Worm (Caenorhabditis elegans) whole organism, late embryonic: Measurements from ENCODE around the gene ins-3.
"Not testable (repeated sequence)": the region's sequence is repeated elsewhere in the genome, so short reads cannot be mapped to it uniquely, and the experiment has no call there.

Source experiments
- C08G9.2 ChIP-seq: sonication (generic microtip); optimal IDR thresholded peaks from 2 replicates; lab custom pipeline; 2016; ENCODE audit warnings: mild to moderate bottlenecking, missing genetic modification characterization, moderate library complexity, missing compliant biosample characterization
- C38D4.7 ChIP-seq: fragments of 200-800 bp; sonication (Bioruptor generic); optimal IDR thresholded peaks from 2 replicates; lab custom pipeline; 2018; ENCODE audit warnings: mild to moderate bottlenecking, missing genetic modification characterization, moderate library complexity, missing compliant biosample characterization
- K09A11.1 ChIP-seq: sonication (generic microtip); optimal IDR thresholded peaks from 2 replicates; lab custom pipeline; 2017; ENCODE audit warnings: antibody characterized with exemption, mild to moderate bottlenecking, missing genetic modification characterization, missing compliant biosample characterization; ENCODE audit not compliant: insufficient read depth
- ceh-19 ChIP-seq: fragments of 200-800 bp; sonication (Bioruptor generic); optimal IDR thresholded peaks from 2 replicates; lab custom pipeline; 2018; ENCODE audit warnings: mild to moderate bottlenecking, missing genetic modification characterization, missing compliant biosample characterization
- ceh-22 ChIP-seq: sonication (generic microtip); optimal IDR thresholded peaks from 2 replicates; lab custom pipeline; 2017; ENCODE audit warnings: missing biosample characterization, missing genetic modification characterization
- ceh-30 ChIP-seq: fragments of 150-350 bp; optimal IDR thresholded peaks from 2 replicates; lab custom pipeline; 2014; ENCODE audit warnings: missing biosample characterization, missing genetic modification characterization
- ceh-34 ChIP-seq: sonication (generic microtip); optimal IDR thresholded peaks from 2 replicates; lab custom pipeline; 2016; ENCODE audit warnings: mild to moderate bottlenecking, missing genetic modification characterization, missing compliant biosample characterization
- che-1 ChIP-seq: sonication (generic microtip); optimal IDR thresholded peaks from 2 replicates; lab custom pipeline; 2016; ENCODE audit warnings: mild to moderate bottlenecking, missing genetic modification characterization, missing compliant biosample characterization
- dve-1 ChIP-seq: sonication (generic microtip); optimal IDR thresholded peaks from 2 replicates; lab custom pipeline; 2017; ENCODE audit warnings: antibody characterized with exemption, mild to moderate bottlenecking, missing genetic modification characterization, missing compliant biosample characterization
- fax-1 ChIP-seq: sonication (generic microtip); optimal IDR thresholded peaks from 2 replicates; lab custom pipeline; 2016; ENCODE audit warnings: missing genotype, missing genetic modification characterization, missing compliant biosample characterization
- hlh-15 ChIP-seq: sonication (generic microtip); optimal IDR thresholded peaks from 2 replicates; lab custom pipeline; 2016; ENCODE audit warnings: missing genetic modification characterization, missing compliant biosample characterization
- hlh-30 ChIP-seq: sonication (generic microtip); optimal IDR thresholded peaks from 2 replicates; lab custom pipeline; 2017; ENCODE audit warnings: antibody characterized with exemption, missing genetic modification characterization, missing compliant biosample characterization; ENCODE audit not compliant: insufficient read depth
- hlh-8 ChIP-seq: sonication (generic microtip); optimal IDR thresholded peaks from 2 replicates; lab custom pipeline; 2016; ENCODE audit warnings: missing genotype, missing genetic modification characterization, missing compliant biosample characterization
- lin-11 ChIP-seq: fragments of 200-800 bp; sonication (Bioruptor generic); optimal IDR thresholded peaks from 2 replicates; lab custom pipeline; 2018; ENCODE audit warnings: mild to moderate bottlenecking, missing genetic modification characterization, missing compliant biosample characterization
- madf-2 ChIP-seq: sonication (generic microtip); optimal IDR thresholded peaks from 2 replicates; lab custom pipeline; 2017; ENCODE audit warnings: missing genetic modification characterization, missing compliant biosample characterization
- nfya-1 ChIP-seq: sonication (generic microtip); optimal IDR thresholded peaks from 2 replicates; lab custom pipeline; 2017; ENCODE audit warnings: missing genetic modification characterization, mild to moderate bottlenecking, missing compliant biosample characterization, antibody characterized with exemption, moderate library complexity
- nhr-232 ChIP-seq: sonication (generic microtip); optimal IDR thresholded peaks from 2 replicates; lab custom pipeline; 2016; ENCODE audit warnings: missing genetic modification characterization, missing compliant biosample characterization
- npax-4 ChIP-seq: sonication (generic microtip); optimal IDR thresholded peaks from 2 replicates; lab custom pipeline; 2016; ENCODE audit warnings: missing genetic modification characterization, missing compliant biosample characterization
- odd-2 ChIP-seq: sonication (generic microtip); optimal IDR thresholded peaks from 2 replicates; lab custom pipeline; 2017; ENCODE audit warnings: antibody characterized with exemption, mild to moderate bottlenecking, missing genetic modification characterization, missing compliant biosample characterization
- pag-3 ChIP-seq: sonication (generic microtip); optimal IDR thresholded peaks from 2 replicates; lab custom pipeline; 2016; ENCODE audit warnings: missing compliant biosample characterization, missing genetic modification characterization, borderline replicate concordance
- pax-1 ChIP-seq: fragments of 150-350 bp; optimal IDR thresholded peaks from 2 replicates; lab custom pipeline; 2014; ENCODE audit warnings: missing biosample characterization, missing genetic modification characterization
- pqm-1 ChIP-seq: sonication (generic microtip); optimal IDR thresholded peaks from 2 replicates; lab custom pipeline; 2016; ENCODE audit warnings: missing genetic modification characterization, missing compliant biosample characterization
- ref-2 ChIP-seq: sonication (generic microtip); optimal IDR thresholded peaks from 2 replicates; lab custom pipeline; 2016; ENCODE audit warnings: missing genetic modification characterization, missing compliant biosample characterization
- sdc-2 ChIP-seq: sonication (generic microtip); optimal IDR thresholded peaks from 2 replicates; lab custom pipeline; 2016; ENCODE audit warnings: missing genotype, missing genetic modification characterization, missing compliant biosample characterization
- sox-2 ChIP-seq: fragments of 200-800 bp; sonication (Bioruptor generic); IDR thresholded peaks from 2 replicates; pipeline ENCODE4 v1.3.6; 2022; ENCODE audit warnings: missing genetic modification reagents, missing genetic modification characterization, missing compliant biosample characterization
- tbx-2 ChIP-seq: sonication (generic microtip); optimal IDR thresholded peaks from 2 replicates; lab custom pipeline; 2016; ENCODE audit warnings: missing genetic modification characterization, missing compliant biosample characterization
- tbx-7 ChIP-seq: sonication (generic microtip); optimal IDR thresholded peaks from 2 replicates; lab custom pipeline; 2016; ENCODE audit warnings: missing genotype, missing genetic modification characterization, missing compliant biosample characterization
- ttx-3 ChIP-seq: sonication (generic microtip); optimal IDR thresholded peaks from 2 replicates; lab custom pipeline; 2016; ENCODE audit warnings: missing genetic modification reagents, missing genetic modification characterization, missing compliant biosample characterization
- unc-3 ChIP-seq, 2 experiments: fragments of 200-800 bp in 1 of 2; sonication (Bioruptor generic) in 1 of 2; sonication (generic microtip) in 1 of 2; conservative IDR thresholded peaks in 1 of 2; optimal IDR thresholded peaks in 1 of 2; 2 replicates each; pipeline versions ENCODE4 v1.3.6 to Lab custom; 2016 to 2022; ENCODE audit warnings: missing compliant biosample characterization in 2 of 2, missing genetic modification characterization in 2 of 2, missing genetic modification reagents in 1 of 2
- unc-55 ChIP-seq: sonication (generic microtip); optimal IDR thresholded peaks from 2 replicates; lab custom pipeline; 2017; ENCODE audit warnings: missing biosample characterization, missing genetic modification reagents, missing genetic modification characterization
- ztf-16 ChIP-seq: sonication (generic microtip); optimal IDR thresholded peaks from 2 replicates; lab custom pipeline; 2017; ENCODE audit warnings: missing genetic modification characterization, missing compliant biosample characterization

ins-3 gene

ce11 chrII:6016410-6016809, 25.8 kb upstream of the ins-3 start, which contains the start of gene ZK84.5:
ZK84.5 (minus strand) TSS chrII:6016510.
- TF ChIP-seq madf-2 (tag; lab: Kevin White, UChicago) (no peak), che-1 (tag; lab: Kevin White, UChicago) (no peak), pqm-1 (tag; lab: Kevin White, UChicago) (no peak), sox-2 (GFP tag; lab: Robert Waterston, UW) (no peak), ttx-3 (tag; lab: Kevin White, UChicago) (no peak), pax-1 (tag; lab: Kevin White, UChicago) (no peak), C08G9.2 (tag; lab: Kevin White, UChicago) (no peak), K09A11.1 (tag; lab: Kevin White, UChicago) (no peak)
- TF ChIP-seq, all 69 proteins: peak for 0

- not testable (repeated sequence) for TF ChIP-seq ref-2 (tag; lab: Kevin White, UChicago); madf-2 (tag; lab: Kevin White, UChicago); ceh-19 (GFP tag; lab: Kevin White, UChicago)
Observed at ce11 chrII:6014057-6014456, 23.5 kb upstream of the ins-3 start, which contains the start of gene ZK84.2. ZK84.2 (plus strand) TSS chrII:6014357.

ce11 chrII:6010544-6010943, 20.0 kb upstream of the ins-3 start, which contains the start of gene ins-20:
ins-20 (plus strand) TSS chrII:6010844.
- TF ChIP-seq ceh-30 (no peak), nhr-232 (tag; lab: Kevin White, UChicago) (no peak), ceh-22 (tag; lab: Kevin White, UChicago) (no peak), nfya-1 (no peak), sdc-2 (tag; lab: Kevin White, UChicago) (no peak), pag-3 (tag; lab: Kevin White, UChicago) (no peak), tbx-7 (tag; lab: Kevin White, UChicago) (no peak), dve-1 (tag; lab: Kevin White, UChicago) (no peak), unc-3 (GFP tag; conservative IDR thresholded peaks at IDR 0.05; lab: Robert Waterston, UW) (no peak), unc-3 (tag; optimal IDR thresholded peaks at IDR 0.05; lab: Kevin White, UChicago) (no peak), npax-4 (tag; lab: Kevin White, UChicago) (no peak), ztf-16 (tag; lab: Kevin White, UChicago) (no peak), ceh-34 (tag; lab: Kevin White, UChicago) (no peak)

ce11 chrII:6008887-6009286, 18.3 kb upstream of the ins-3 start, which contains the start of gene ZK84.4:
ZK84.4 (minus strand) TSS chrII:6008987.
- not testable (repeated sequence) for TF ChIP-seq tbx-2, odd-2, lin-11 (tag; lab: Kevin White, UChicago)
- TF ChIP-seq, all 69 proteins: peak for 0; not testable (repeated sequence) for 69

- TF ChIP-seq hlh-8 (tag; lab: Kevin White, UChicago) (no peak), unc-55 (GFP tag; lab: Kevin White, UChicago) (peak; percentile 68), hlh-30 (tag; lab: Kevin White, UChicago) (peak; percentile 46), hlh-15 (tag; lab: Kevin White, UChicago) (no peak), C38D4.7 (GFP tag; lab: Kevin White, UChicago) (no peak), fax-1 (tag; lab: Kevin White, UChicago) (no peak), ceh-22 (tag; lab: Kevin White, UChicago) (no peak)
Observed at ce11 chrII:6001004-6001403, 10.4 kb upstream of the ins-3 start.
